Fruit fly (Drosophila melanogaster) whole organism, adult: ENCODE results near the gene CG2680.

Source experiments
- CG12768 ChIP-seq: fragments of 200-800 bp; sonication (Bioruptor generic); optimal IDR thresholded peaks from 2 replicates; lab custom pipeline; 2017; ENCODE audit warnings: missing biosample characterization, missing genetic modification characterization, mild to moderate bottlenecking, moderate library complexity, missing genetic modification reagents
- CG14711 ChIP-seq: fragments of 200-800 bp; sonication (Bioruptor generic); optimal IDR thresholded peaks from 2 replicates; lab custom pipeline; 2018; ENCODE audit warnings: missing biosample characterization, mild to moderate bottlenecking, missing genetic modification characterization, moderate library complexity
- CG1620 ChIP-seq: fragments of 200-800 bp; sonication (Bioruptor generic); optimal IDR thresholded peaks from 2 replicates; lab custom pipeline; 2016; ENCODE audit warnings: missing biosample characterization, missing genetic modification characterization
- CG33017 ChIP-seq: fragments of 200-800 bp; sonication (Bioruptor generic); optimal IDR thresholded peaks from 2 replicates; lab custom pipeline; 2018; ENCODE audit warnings: missing biosample characterization, mild to moderate bottlenecking, missing genetic modification characterization, moderate library complexity
- Clk ChIP-seq: fragments of 200-800 bp; sonication (Bioruptor generic); optimal IDR thresholded peaks from 2 replicates; lab custom pipeline; 2017; ENCODE audit warnings: missing biosample characterization, missing genetic modification characterization
- Crg-1 ChIP-seq: fragments of 200-800 bp; sonication (Bioruptor generic); optimal IDR thresholded peaks from 2 replicates; lab custom pipeline; 2016; ENCODE audit warnings: missing biosample characterization, missing genetic modification characterization
- pad ChIP-seq: fragments of 200-800 bp; sonication (Bioruptor generic); optimal IDR thresholded peaks from 3 replicates; lab custom pipeline; 2017; ENCODE audit warnings: missing biosample characterization, missing genetic modification characterization, mild to moderate bottlenecking, moderate library complexity, missing genetic modification reagents
- toe ChIP-seq: fragments of 200-800 bp; sonication (Bioruptor generic); optimal IDR thresholded peaks from 2 replicates; lab custom pipeline; 2016; ENCODE audit warnings: missing biosample characterization, missing genetic modification characterization

DNA sequence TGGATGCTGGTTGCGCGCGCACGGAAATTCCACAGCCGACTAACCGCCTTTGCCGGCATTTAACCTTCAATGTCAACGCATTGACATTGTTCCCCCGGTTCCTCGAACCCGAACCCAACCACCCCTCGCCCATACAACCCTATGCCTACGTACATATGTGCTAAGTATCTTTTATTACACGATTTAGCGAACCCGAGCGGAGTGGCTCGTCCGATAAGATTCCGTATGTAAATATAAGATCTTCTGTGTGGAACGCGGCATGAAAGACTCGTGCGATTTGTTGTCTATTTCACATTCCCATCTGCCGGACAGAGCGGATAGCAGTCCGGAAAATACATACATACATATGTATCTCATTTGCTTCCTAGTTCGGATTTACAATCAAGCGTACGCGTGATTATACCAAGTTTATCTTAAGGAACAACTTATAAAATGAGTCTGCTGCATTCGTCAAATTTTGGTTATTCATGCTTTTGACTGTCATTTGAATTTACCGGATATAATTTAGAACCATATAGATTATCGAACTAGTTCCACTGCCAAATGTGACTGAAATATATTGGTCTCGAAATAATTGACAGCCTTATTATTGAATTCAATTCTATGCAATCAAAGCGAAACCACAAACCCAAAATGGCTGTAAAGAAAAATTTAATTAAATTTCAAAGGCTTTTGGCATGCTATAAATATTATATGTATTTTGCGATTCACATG, at the start of gene CG2680:
- TF ChIP-seq Crg-1 (GFP tag; lab: Kevin White, UChicago) (no peak), toe (no peak), CG14711 (tag; lab: Kevin White, UChicago) (no peak), CG1620 (no peak), CG12768 (no peak), CG33017 (tag; lab: Kevin White, UChicago) (no peak), pad (GFP tag; lab: Kevin White, UChicago) (no peak), Clk (GFP tag; lab: Kevin White, UChicago) (no peak)
